Fruit fly (Drosophila melanogaster) whole organism, wandering third instar larva: ENCODE results near the gene Ndfip.

Experiments used
- Abd-B ChIP-seq: fragments of >200 bp; optimal IDR thresholded peaks from 2 replicates; lab custom pipeline; 2017; ENCODE audit warnings: missing biosample characterization, missing genetic modification characterization
- Dfd ChIP-seq: fragments of >200 bp; optimal IDR thresholded peaks from 2 replicates; lab custom pipeline; 2017; ENCODE audit warnings: missing biosample characterization, missing genetic modification characterization
- GATAd ChIP-seq: sonication (Bioruptor generic); optimal IDR thresholded peaks from 2 replicates; lab custom pipeline; 2016; ENCODE audit warnings: missing biosample characterization, missing genetic modification characterization
- Mio ChIP-seq: sonication (Bioruptor generic); optimal IDR thresholded peaks from 2 replicates; lab custom pipeline; 2016; ENCODE audit warnings: missing biosample characterization, missing genetic modification characterization
- br ChIP-seq: fragments of 200-800 bp; sonication (Bioruptor generic); optimal IDR thresholded peaks from 2 replicates; lab custom pipeline; 2016; ENCODE audit warnings: missing biosample characterization, missing genetic modification characterization
- fru ChIP-seq: fragments of 200-800 bp; sonication (Bioruptor generic); optimal IDR thresholded peaks from 3 replicates; lab custom pipeline; 2016; ENCODE audit warnings: missing biosample characterization, mild to moderate bottlenecking, missing genetic modification characterization
- h ChIP-seq: fragments of 200-800 bp; sonication (Bioruptor generic); optimal IDR thresholded peaks from 3 replicates; lab custom pipeline; 2016; ENCODE audit warnings: missing biosample characterization, mild to moderate bottlenecking, missing genetic modification characterization
- jim ChIP-seq: fragments of 175-275, 200-325 bp; sonication (Bioruptor generic); optimal IDR thresholded peaks from 2 replicates; lab custom pipeline; 2016; ENCODE audit warnings: missing biosample characterization, mild to moderate bottlenecking, missing genetic modification characterization
- lola ChIP-seq: fragments of >200 bp; optimal IDR thresholded peaks from 2 replicates; lab custom pipeline; 2017; ENCODE audit warnings: missing biosample characterization, missing genetic modification characterization
- usp ChIP-seq: fragments of >200 bp; optimal IDR thresholded peaks from 2 replicates; lab custom pipeline; 2017; ENCODE audit warnings: missing biosample characterization, missing genetic modification characterization

DNA sequence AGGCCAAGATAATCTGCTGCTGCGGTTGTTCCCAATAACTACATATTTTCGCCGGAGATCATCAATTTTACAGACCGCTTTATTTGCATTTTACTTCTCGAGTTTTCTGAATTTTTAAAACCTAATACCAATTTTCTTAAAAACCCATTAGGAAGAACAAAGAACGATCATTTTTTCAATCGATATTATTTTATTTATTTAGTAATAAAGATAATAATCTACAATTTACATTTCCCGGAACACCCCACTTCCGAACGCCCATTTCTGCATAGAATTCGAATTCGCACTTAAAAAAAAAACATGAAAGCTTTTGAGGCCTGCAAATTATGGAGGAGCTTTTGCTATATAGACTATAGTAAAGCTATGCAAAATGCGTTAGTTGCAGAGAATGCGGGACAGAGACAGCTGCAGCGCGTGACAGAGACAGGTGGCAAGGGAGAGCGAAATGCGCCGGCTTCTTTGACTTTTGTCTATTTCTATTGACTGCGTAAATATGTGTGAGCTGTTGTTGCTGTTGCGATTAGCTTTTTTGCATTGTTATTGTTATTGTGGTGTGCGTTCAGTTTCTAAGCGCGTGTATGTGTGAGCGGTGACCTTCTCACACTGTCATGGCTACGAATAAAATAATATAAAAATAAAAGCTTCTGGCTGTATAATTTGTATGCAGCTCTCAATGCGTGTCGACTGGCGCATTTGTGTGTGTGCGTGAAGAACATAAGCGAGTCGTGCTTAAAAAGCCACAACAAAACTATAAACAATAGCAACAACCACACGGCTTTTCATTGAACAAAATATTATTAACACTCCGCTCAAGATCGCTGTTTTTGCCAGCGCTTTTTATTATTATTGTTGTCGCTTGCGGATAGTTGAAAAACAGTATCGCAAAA lies 50.3 kb downstream of the Ndfip start:
- TF ChIP-seq br, result no peak
- TF ChIP-seq h (GFP tag; lab: Kevin White, UChicago), result no peak
- TF ChIP-seq fru (GFP tag; lab: Kevin White, UChicago), result no peak
- TF ChIP-seq usp (GFP tag; lab: Kevin White, UChicago), result no peak
- TF ChIP-seq lola (GFP tag; lab: Kevin White, UChicago), result no peak
- no peak for TF ChIP-seq jim
- no peak for TF ChIP-seq Dfd
- no peak for TF ChIP-seq Mio (GFP tag; lab: Kevin White, UChicago)
- no peak for TF ChIP-seq Abd-B
- no peak for TF ChIP-seq GATAd
